Worm (Caenorhabditis elegans) whole organism, L1 larva: ENCODE data around the gene fshr-1.

Source experiments
- ama-1 ChIP-seq: fragments of 150-350 bp; optimal IDR thresholded peaks from 2 replicates; lab custom pipeline; 2014
- ces-1 ChIP-seq: fragments of 150-350 bp; optimal IDR thresholded peaks from 2 replicates; lab custom pipeline; 2014; ENCODE audit warnings: missing biosample characterization, missing genetic modification reagents, missing genetic modification characterization
- elt-2 ChIP-seq: sonication (generic microtip); optimal IDR thresholded peaks from 2 replicates; lab custom pipeline; 2016; ENCODE audit warnings: missing genetic modification characterization, mild to moderate bottlenecking, inconsistent platforms, missing compliant biosample characterization, missing genetic modification reagents
- fos-1 ChIP-seq: fragments of 150-350 bp; optimal IDR thresholded peaks from 2 replicates; lab custom pipeline; 2014; ENCODE audit warnings: missing biosample characterization, missing genetic modification characterization
- hlh-4 ChIP-seq: sonication (generic microtip); optimal IDR thresholded peaks from 2 replicates; lab custom pipeline; 2016; ENCODE audit warnings: mild to moderate bottlenecking, missing genetic modification characterization, missing compliant biosample characterization
- jun-1 ChIP-seq: fragments of 150-350 bp; optimal IDR thresholded peaks from 2 replicates; lab custom pipeline; 2014; ENCODE audit warnings: missing biosample characterization, missing genetic modification reagents, missing genetic modification characterization
- lir-3 ChIP-seq: sonication (generic microtip); optimal IDR thresholded peaks from 2 replicates; lab custom pipeline; 2016; ENCODE audit warnings: mild to moderate bottlenecking, missing genetic modification characterization, moderate library complexity, missing compliant biosample characterization; ENCODE audit not compliant: poor library complexity
- nhr-84 ChIP-seq: sonication (generic microtip); optimal IDR thresholded peaks from 2 replicates; lab custom pipeline; 2017; ENCODE audit warnings: missing biosample characterization, missing genetic modification characterization
- sptf-1 ChIP-seq: fragments of 150-350 bp; optimal IDR thresholded peaks from 2 replicates; lab custom pipeline; 2014; ENCODE audit warnings: missing biosample characterization, missing genetic modification characterization
- unc-30 ChIP-seq: sonication (generic microtip); optimal IDR thresholded peaks from 2 replicates; lab custom pipeline; 2017; ENCODE audit warnings: missing biosample characterization, missing genetic modification characterization
- zip-4 ChIP-seq: fragments of 200-800 bp; sonication (Bioruptor generic); optimal IDR thresholded peaks from 2 replicates; lab custom pipeline; 2018; ENCODE audit warnings: mild to moderate bottlenecking, missing genetic modification characterization, moderate library complexity, missing compliant biosample characterization

DNA sequence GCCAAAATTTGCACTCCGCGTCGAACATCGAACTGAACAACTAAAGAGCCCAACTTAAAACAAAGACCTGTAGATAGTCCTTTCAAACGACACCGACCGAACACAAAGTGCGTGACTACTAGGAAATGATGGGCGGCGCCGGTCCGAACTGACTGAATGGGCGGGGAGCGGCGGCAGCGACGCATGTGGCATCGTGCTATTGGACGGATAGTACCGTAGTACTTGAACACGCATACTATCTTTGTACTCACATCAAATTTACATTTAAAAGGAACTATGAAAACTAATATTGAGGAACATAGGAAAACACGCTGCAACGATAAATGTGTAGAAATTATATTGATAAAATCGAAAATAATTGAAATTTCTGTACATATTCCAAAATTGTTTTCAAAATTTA, 29.3 kb upstream of the fshr-1 start:
- no peak for TF ChIP-seq hlh-4
- TF ChIP-seq nhr-84, result no peak
- TF ChIP-seq jun-1, result no peak
- TF ChIP-seq unc-30 (tag; lab: Kevin White, UChicago), result no peak
- no peak for TF ChIP-seq ama-1 (lab: Kevin White, UChicago)
- no peak for TF ChIP-seq elt-2
- no peak for TF ChIP-seq zip-4 (GFP tag; lab: Kevin White, UChicago)
- TF ChIP-seq ces-1, result no peak
- TF ChIP-seq lir-3 (tag; lab: Kevin White, UChicago), result no peak
- TF ChIP-seq sptf-1 (tag; lab: Kevin White, UChicago), result no peak
- no peak for TF ChIP-seq fos-1 (tag; lab: Kevin White, UChicago)
